Fruit fly (Drosophila melanogaster) whole organism, adult: ENCODE measurements around the gene CG3246.

ENCODE experiments used
- CG12768 ChIP-seq: fragments of 200-800 bp; sonication (Bioruptor generic); optimal IDR thresholded peaks from 2 replicates; lab custom pipeline; 2017; ENCODE audit warnings: missing biosample characterization, missing genetic modification characterization, mild to moderate bottlenecking, moderate library complexity, missing genetic modification reagents
- CG14711 ChIP-seq: fragments of 200-800 bp; sonication (Bioruptor generic); optimal IDR thresholded peaks from 2 replicates; lab custom pipeline; 2018; ENCODE audit warnings: missing biosample characterization, mild to moderate bottlenecking, missing genetic modification characterization, moderate library complexity
- CG1620 ChIP-seq: fragments of 200-800 bp; sonication (Bioruptor generic); optimal IDR thresholded peaks from 2 replicates; lab custom pipeline; 2016; ENCODE audit warnings: missing biosample characterization, missing genetic modification characterization
- CG5204 ChIP-seq: fragments of 200-800 bp; sonication (Bioruptor generic); optimal IDR thresholded peaks from 2 replicates; lab custom pipeline; 2016; ENCODE audit warnings: missing biosample characterization, missing genetic modification characterization
- CG7101 ChIP-seq: fragments of 200-800 bp; sonication (Bioruptor generic); optimal IDR thresholded peaks from 2 replicates; lab custom pipeline; 2018; ENCODE audit warnings: missing biosample characterization, mild to moderate bottlenecking, missing genetic modification characterization, moderate library complexity
- Mnt ChIP-seq: fragments of 200-800 bp; sonication (Bioruptor generic); optimal IDR thresholded peaks from 2 replicates; lab custom pipeline; 2016; ENCODE audit warnings: missing biosample characterization, mild to moderate bottlenecking, missing genetic modification characterization
- toe ChIP-seq: fragments of 200-800 bp; sonication (Bioruptor generic); optimal IDR thresholded peaks from 2 replicates; lab custom pipeline; 2016; ENCODE audit warnings: missing biosample characterization, missing genetic modification characterization

- TF ChIP-seq CG5204 (GFP tag; lab: Kevin White, UChicago): no peak
- no peak for TF ChIP-seq CG1620 (GFP tag; lab: Kevin White, UChicago)
- TF ChIP-seq toe (GFP tag; lab: Kevin White, UChicago): no peak
- no peak for TF ChIP-seq Mnt
- no peak for TF ChIP-seq CG7101 (tag; lab: Kevin White, UChicago)
- peak; percentile 10 for TF ChIP-seq CG12768 (GFP tag; lab: Kevin White, UChicago)
- TF ChIP-seq CG14711 (tag; lab: Kevin White, UChicago): no peak
These were observed 18.7 kb upstream of the CG3246 start for dm6 chr2L:3480443-3480839.
